Fruit fly (Drosophila melanogaster) whole organism, embryonic: ENCODE results near the gene CG14327.

ENCODE experiments used
- ATbp ChIP-seq: fragments of 200-800 bp; sonication (Bioruptor generic); optimal IDR thresholded peaks from 2 replicates; lab custom pipeline; 2017; ENCODE audit warnings: missing biosample characterization, mild to moderate bottlenecking, missing genetic modification characterization, missing genetic modification reagents
- Antp ChIP-seq: fragments of 200-800 bp; sonication (Bioruptor generic); optimal IDR thresholded peaks from 3 replicates; lab custom pipeline; 2016; ENCODE audit warnings: missing biosample characterization, missing genetic modification characterization
- Bgb ChIP-seq: fragments of 200-800 bp; sonication (Bioruptor generic); IDR thresholded peaks from 2 replicates; pipeline ENCODE4 v1.3.6; 2022; ENCODE audit warnings: missing biosample characterization, missing genetic modification characterization; ENCODE audit not compliant: partially characterized antibody
- CG11085 ChIP-seq: fragments of 200-800 bp; sonication (Bioruptor generic); IDR thresholded peaks from 2 replicates; pipeline ENCODE4 v1.3.6; 2022; ENCODE audit warnings: missing biosample characterization, missing genetic modification characterization
- CG15479 ChIP-seq: fragments of 200-800 bp; sonication (Bioruptor generic); optimal IDR thresholded peaks from 3 replicates; lab custom pipeline; 2019; ENCODE audit warnings: missing biosample characterization, mild to moderate bottlenecking, missing genetic modification characterization, moderate library complexity
- CG16813 ChIP-seq: fragments of 200-800 bp; sonication (Bioruptor generic); IDR thresholded peaks from 3 replicates; pipeline ENCODE4 v1.3.6; 2022; ENCODE audit warnings: missing biosample characterization, missing genetic modification characterization; ENCODE audit not compliant: partially characterized antibody
- CG16863 ChIP-seq: fragments of 200-800 bp; sonication (Bioruptor generic); optimal IDR thresholded peaks from 3 replicates; lab custom pipeline; 2016; ENCODE audit warnings: missing biosample characterization, missing genetic modification characterization
- CG30403 ChIP-seq: fragments of 200-800 bp; sonication (Bioruptor generic); optimal IDR thresholded peaks from 3 replicates; lab custom pipeline; 2016; ENCODE audit warnings: missing biosample characterization, missing genetic modification characterization
- CG32532 ChIP-seq: fragments of 200-800 bp; sonication (Bioruptor generic); IDR thresholded peaks from 2 replicates; pipeline ENCODE4 v1.3.6; 2022; ENCODE audit warnings: missing biosample characterization, missing genetic modification characterization
- CG34224 ChIP-seq: fragments of 200-800 bp; sonication (Bioruptor generic); IDR thresholded peaks from 3 replicates; pipeline ENCODE4 v1.3.6; 2022; ENCODE audit warnings: missing biosample characterization, missing genetic modification characterization; ENCODE audit not compliant: partially characterized antibody
- CG34422 ChIP-seq: fragments of 200-800 bp; sonication (Bioruptor generic); IDR thresholded peaks from 3 replicates; pipeline ENCODE4 v1.3.6; 2022; ENCODE audit warnings: missing biosample characterization, missing genetic modification characterization
- CG42726 ChIP-seq: fragments of 200-800 bp; sonication (Bioruptor generic); IDR thresholded peaks from 2 replicates; pipeline ENCODE4 v1.3.6; 2022; ENCODE audit warnings: missing biosample characterization, missing genetic modification characterization; ENCODE audit not compliant: partially characterized antibody
- CG4730 ChIP-seq: fragments of 200-800 bp; sonication (Bioruptor generic); IDR thresholded peaks from 2 replicates; pipeline ENCODE4 v1.3.6; 2022; ENCODE audit warnings: missing biosample characterization, missing genetic modification characterization
- CG7963 ChIP-seq: fragments of 200-800 bp; sonication (Bioruptor generic); IDR thresholded peaks from 3 replicates; pipeline ENCODE4 v1.3.6; 2022; ENCODE audit warnings: missing biosample characterization, missing genetic modification characterization; ENCODE audit not compliant: partially characterized antibody
- CG8089 ChIP-seq: fragments of 200-800 bp; sonication (Bioruptor generic); optimal IDR thresholded peaks from 3 replicates; lab custom pipeline; 2016; ENCODE audit warnings: missing biosample characterization, missing genetic modification characterization
- CTCF ChIP-seq: fragments of 200-800 bp; sonication (Bioruptor generic); optimal IDR thresholded peaks from 2 replicates; lab custom pipeline; 2017; ENCODE audit warnings: missing biosample characterization, mild to moderate bottlenecking, missing genetic modification characterization, moderate library complexity
- Chrac-16 ChIP-seq: fragments of 200-800 bp; sonication (Bioruptor generic); optimal IDR thresholded peaks from 3 replicates; lab custom pipeline; 2016; ENCODE audit warnings: missing biosample characterization, missing genetic modification characterization
- Doc3 ChIP-seq: fragments of 200-800 bp; sonication (Bioruptor generic); IDR thresholded peaks from 3 replicates; pipeline ENCODE4 v1.3.6; 2022; ENCODE audit warnings: missing biosample characterization, missing genetic modification characterization; ENCODE audit not compliant: partially characterized antibody
- Ets65A ChIP-seq: fragments of 200-800 bp; sonication (Bioruptor generic); peaks from one replicate; lab custom pipeline; 2016; ENCODE audit warnings: missing biosample characterization, missing genetic modification characterization
- Fer2 ChIP-seq: fragments of 200-800 bp; sonication (Bioruptor generic); optimal IDR thresholded peaks from 2 replicates; lab custom pipeline; 2018; ENCODE audit warnings: missing biosample characterization, mild to moderate bottlenecking, missing genetic modification characterization, moderate library complexity
- H15 ChIP-seq: fragments of 200-800 bp; sonication (Bioruptor generic); IDR thresholded peaks from 3 replicates; pipeline ENCODE4 v1.3.6; 2022; ENCODE audit warnings: missing biosample characterization, missing genetic modification characterization
- HmgD ChIP-seq: fragments of 200-800 bp; sonication (Bioruptor generic); optimal IDR thresholded peaks from 3 replicates; lab custom pipeline; 2016; ENCODE audit warnings: missing biosample characterization, missing genetic modification characterization
- Lhr ChIP-seq: fragments of 200-800 bp; sonication (Bioruptor generic); optimal IDR thresholded peaks from 3 replicates; lab custom pipeline; 2017; ENCODE audit warnings: mild to moderate bottlenecking, missing biosample characterization, missing genetic modification reagents, missing genetic modification characterization
- Mes4 ChIP-seq: fragments of 200-800 bp; sonication (Bioruptor generic); optimal IDR thresholded peaks from 2 replicates; lab custom pipeline; 2016; ENCODE audit warnings: missing biosample characterization, missing genetic modification characterization
- NFAT ChIP-seq: fragments of 200-800 bp; sonication (Bioruptor generic); IDR thresholded peaks from 2 replicates; pipeline ENCODE4 v1.3.6; 2022; ENCODE audit warnings: missing biosample characterization, missing genetic modification characterization
- PHDP ChIP-seq: fragments of 200-800 bp; sonication (Bioruptor generic); optimal IDR thresholded peaks from 3 replicates; lab custom pipeline; 2018; ENCODE audit warnings: missing biosample characterization, mild to moderate bottlenecking, missing genetic modification characterization, moderate library complexity
- Rfx ChIP-seq: fragments of 200-800 bp; sonication (Bioruptor generic); IDR thresholded peaks from 2 replicates; pipeline ENCODE4 v1.3.6; 2022; ENCODE audit warnings: missing biosample characterization, missing genetic modification characterization
- ash1 ChIP-seq: fragments of 200-800 bp; sonication (Bioruptor generic); optimal IDR thresholded peaks from 2 replicates; lab custom pipeline; 2018; ENCODE audit warnings: missing biosample characterization, mild to moderate bottlenecking, missing genetic modification characterization
- bab2 ChIP-seq: fragments of 200-800 bp; sonication (Bioruptor generic); optimal IDR thresholded peaks from 2 replicates; lab custom pipeline; 2016; ENCODE audit warnings: missing biosample characterization, missing genetic modification characterization
- bbx ChIP-seq: fragments of 200-800 bp; sonication (Bioruptor generic); IDR thresholded peaks from 2 replicates; pipeline ENCODE4 v1.3.6; 2022; ENCODE audit warnings: missing biosample characterization, missing genetic modification characterization; ENCODE audit not compliant: partially characterized antibody
- bigmax ChIP-seq: fragments of 200-800 bp; sonication (Bioruptor generic); optimal IDR thresholded peaks from 2 replicates; lab custom pipeline; 2018; ENCODE audit warnings: missing biosample characterization, mild to moderate bottlenecking, missing genetic modification characterization
- chif ChIP-seq, 2 experiments: fragments of 200-800 bp; sonication (Bioruptor generic); optimal IDR thresholded peaks; 3 replicates each; lab custom pipeline; 2016; ENCODE audit warnings: missing biosample characterization in 2 of 2, missing genetic modification characterization in 2 of 2
- dimm ChIP-seq: fragments of 200-800 bp; sonication (Bioruptor generic); IDR thresholded peaks from 2 replicates; pipeline ENCODE4 v1.3.6; 2022; ENCODE audit warnings: missing biosample characterization, missing genetic modification characterization
- eve ChIP-seq, 2 experiments: fragments of >200 bp; optimal IDR thresholded peaks; 2 replicates each; lab custom pipeline; 2017; ENCODE audit warnings: missing biosample characterization in 2 of 2, missing genetic modification characterization in 2 of 2
- fd96Cb ChIP-seq: fragments of 200-800 bp; sonication (Bioruptor generic); optimal IDR thresholded peaks from 2 replicates; lab custom pipeline; 2018; ENCODE audit warnings: missing biosample characterization, mild to moderate bottlenecking, missing genetic modification characterization, moderate library complexity
- grau ChIP-seq: fragments of 200-800 bp; optimal IDR thresholded peaks from 3 replicates; lab custom pipeline; 2019; ENCODE audit warnings: missing biosample characterization, mild to moderate bottlenecking, missing genetic modification characterization, moderate library complexity
- gsb-n ChIP-seq: fragments of 200-800 bp; sonication (Bioruptor generic); optimal IDR thresholded peaks from 3 replicates; lab custom pipeline; 2018; ENCODE audit warnings: missing biosample characterization, mild to moderate bottlenecking, missing genetic modification characterization
- gt ChIP-seq: fragments of 200-800 bp; sonication (Bioruptor generic); IDR thresholded peaks from 2 replicates; pipeline ENCODE4 v1.3.6; 2022; ENCODE audit warnings: missing biosample characterization, missing genetic modification characterization
- lmd ChIP-seq: fragments of 200-800 bp; sonication (Bioruptor generic); IDR thresholded peaks from 2 replicates; pipeline ENCODE4 v1.3.6; 2022; ENCODE audit warnings: missing biosample characterization, missing genetic modification characterization
- maf-S ChIP-seq: fragments of 200-800 bp; sonication (Bioruptor generic); optimal IDR thresholded peaks from 2 replicates; lab custom pipeline; 2016; ENCODE audit warnings: missing biosample characterization, missing genetic modification characterization
- nau ChIP-seq: fragments of 200-800 bp; sonication (Bioruptor generic); optimal IDR thresholded peaks from 3 replicates; lab custom pipeline; 2017; ENCODE audit warnings: missing biosample characterization, mild to moderate bottlenecking, missing genetic modification characterization, missing genetic modification reagents
- pho ChIP-seq: fragments of 200-800 bp; sonication (Bioruptor generic); optimal IDR thresholded peaks from 2 replicates; lab custom pipeline; 2016; ENCODE audit warnings: missing biosample characterization, missing genetic modification characterization
- salm ChIP-seq: fragments of 200-800 bp; sonication (Bioruptor generic); optimal IDR thresholded peaks from 2 replicates; lab custom pipeline; 2018; ENCODE audit warnings: missing biosample characterization, mild to moderate bottlenecking, missing genetic modification characterization
- sc ChIP-seq, 3 experiments: fragments of >200 bp in 2 of 3; fragments of 200-800 bp in 1 of 3; sonication (Bioruptor generic) in 1 of 3; optimal IDR thresholded peaks; 2 replicates in 2 of 3; 3 replicates in 1 of 3; lab custom pipeline; 2017; ENCODE audit warnings: mild to moderate bottlenecking in 1 of 3, missing biosample characterization in 1 of 3, missing genetic modification characterization in 1 of 3, missing genetic modification reagents in 1 of 3
- scrt ChIP-seq: fragments of 200-800 bp; sonication (Bioruptor generic); optimal IDR thresholded peaks from 2 replicates; lab custom pipeline; 2018; ENCODE audit warnings: missing biosample characterization, mild to moderate bottlenecking, missing genetic modification characterization, moderate library complexity
- sens ChIP-seq: fragments of 200-800 bp; sonication (Bioruptor generic); peaks from one replicate; lab custom pipeline; 2016; ENCODE audit warnings: missing biosample characterization, missing genetic modification characterization
- twi ChIP-seq: fragments of 200-800 bp; optimal IDR thresholded peaks from 2 replicates; lab custom pipeline; 2019; ENCODE audit warnings: missing biosample characterization, mild to moderate bottlenecking, missing genetic modification characterization, moderate library complexity
- unc-4 ChIP-seq: fragments of 200-800 bp; sonication (Bioruptor generic); IDR thresholded peaks from 2 replicates; pipeline ENCODE4 v1.3.6; 2022; ENCODE audit warnings: missing biosample characterization, missing genetic modification characterization; ENCODE audit not compliant: partially characterized antibody

CG14327 gene

dm6 chr3R:17617121-17617975 is 3.8 kb downstream of the CG14327 start (continued):
- peak in 1 of 2 experiments; percentile 55 for TF ChIP-seq eve (GFP tag; optimal IDR thresholded peaks at IDR 0.05; lab: Kevin White, UChicago)
- TF ChIP-seq Fer2, result no peak
- peak; percentile 3 for TF ChIP-seq Antp (GFP tag; lab: Kevin White, UChicago)
- TF ChIP-seq CG15479 (GFP tag; lab: Kevin White, UChicago), result no peak
- TF ChIP-seq H15 (GFP tag; lab: Robert Waterston, UW), result no peak
- peak; percentile 32 for TF ChIP-seq bab2 (GFP tag; lab: Kevin White, UChicago)
- peak; percentile 70 for TF ChIP-seq bigmax (GFP tag; lab: Kevin White, UChicago)
- TF ChIP-seq HmgD (GFP tag; lab: Kevin White, UChicago), result peak; percentile 28
- peak; percentile 47; the same call in 1 of the 2 replicates for TF ChIP-seq unc-4 (GFP tag; lab: Robert Waterston, UW)
- TF ChIP-seq CG34224 (GFP tag; lab: Robert Waterston, UW), result peak; percentile 54; the same call in 2 of the 3 replicates
- peak; percentile 51 for TF ChIP-seq Bgb (GFP tag; lab: Robert Waterston, UW)
- TF ChIP-seq CG32532, result peak; percentile 62; the same call in 1 of the 2 replicates
- TF ChIP-seq fd96Cb (tag; lab: Kevin White, UChicago), result no peak
- TF ChIP-seq NFAT (GFP tag; lab: Robert Waterston, UW), result peak; percentile 49; the same call in 1 of the 2 replicates
- no peak for TF ChIP-seq CG4730
- no peak for TF ChIP-seq ash1
- peak; percentile 9 for TF ChIP-seq CG8089 (GFP tag; lab: Kevin White, UChicago)
- TF ChIP-seq salm (tag; lab: Kevin White, UChicago), result no peak
- peak; percentile 20 for TF ChIP-seq grau
- TF ChIP-seq Rfx, result peak; percentile 65
- peak; percentile 70 for TF ChIP-seq bbx
- TF ChIP-seq pho (GFP tag; lab: Kevin White, UChicago), result peak; percentile 12
- TF ChIP-seq CG34422 (GFP tag; lab: Robert Waterston, UW), result peak; percentile 24; the same call in 1 of the 3 replicates
- no peak for TF ChIP-seq Chrac-16
- no peak for TF ChIP-seq CG16813
- 0 out of 3 replicates have a peak, but pooled peaks have one; percentile 21 for TF ChIP-seq Doc3
- TF ChIP-seq PHDP (tag; lab: Kevin White, UChicago), result peak; percentile 30
- TF ChIP-seq nau (GFP tag; lab: Kevin White, UChicago), result peak; percentile 20
- TF ChIP-seq maf-S (GFP tag; lab: Kevin White, UChicago), result peak; percentile 1
- peak; percentile 14; the same call in 1 of the 2 replicates for TF ChIP-seq lmd (GFP tag; lab: Robert Waterston, UW)
- TF ChIP-seq Ets65A, result peak; percentile 93
- TF ChIP-seq ATbp (GFP tag; lab: Kevin White, UChicago), result peak; percentile 9
- TF ChIP-seq CTCF (GFP tag; lab: Kevin White, UChicago), result peak; percentile 97
- peak; percentile 26 for TF ChIP-seq Lhr (GFP tag; lab: Kevin White, UChicago)
- TF ChIP-seq twi, result no peak
- peak; percentile 14 for TF ChIP-seq scrt (GFP tag; lab: Kevin White, UChicago)
- peak; percentile 84 for TF ChIP-seq CG42726 (GFP tag; lab: Robert Waterston, UW)
- TF ChIP-seq CG16863 (GFP tag; lab: Kevin White, UChicago), result no peak
- TF ChIP-seq CG7963 (GFP tag; lab: Robert Waterston, UW), result peak; percentile 48
- peak in 1 of 2 experiments; percentile 13 for TF ChIP-seq chif (GFP tag; optimal IDR thresholded peaks at IDR 0.05; lab: Kevin White, UChicago)
- TF ChIP-seq CG11085, result 0 out of 2 replicates have a peak, but pooled peaks have one; percentile 32
- peak; percentile 23 for TF ChIP-seq gsb-n (tag; lab: Kevin White, UChicago)
- TF ChIP-seq sens (GFP tag; lab: Kevin White, UChicago), result peak; percentile 81
- no peak for TF ChIP-seq gt
- TF ChIP-seq dimm (GFP tag; lab: Robert Waterston, UW), result no peak
- peak; percentile 39 for TF ChIP-seq CG30403 (GFP tag; lab: Kevin White, UChicago)
- no peak for TF ChIP-seq Mes4
- no peak for TF ChIP-seq sc (optimal IDR thresholded peaks at IDR 0.05; lab: Kevin White, UChicago)
- TF ChIP-seq sc (GFP tag; optimal IDR thresholded peaks at IDR 0.05; lab: Kevin White, UChicago), result no peak
